Worm (Caenorhabditis elegans) whole organism, mixed stage, embryonic: ENCODE measurements around the gene srh-193.

Source experiments
- elt-1 ChIP-seq: sonication (generic microtip); optimal IDR thresholded peaks from 2 replicates; lab custom pipeline; 2017; ENCODE audit warnings: missing genetic modification characterization, mild to moderate bottlenecking, missing compliant biosample characterization, antibody characterized with exemption, moderate library complexity, borderline replicate concordance; ENCODE audit not compliant: insufficient read depth
- lin-13 ChIP-seq: fragments of 150-350 bp; optimal IDR thresholded peaks from 2 replicates; lab custom pipeline; 2014; ENCODE audit warnings: missing biosample characterization, missing genetic modification characterization
- pha-4 ChIP-seq: fragments of 150-350 bp; optimal IDR thresholded peaks from 2 replicates; lab custom pipeline; 2018; ENCODE audit warnings: missing biosample characterization, missing genetic modification reagents, missing genetic modification characterization
- unc-62 ChIP-seq: fragments of 150-350 bp; optimal IDR thresholded peaks from 2 replicates; lab custom pipeline; 2014; ENCODE audit warnings: missing biosample characterization, missing genetic modification reagents, missing genetic modification characterization
- ztf-11 ChIP-seq: fragments of 150-350 bp; optimal IDR thresholded peaks from 2 replicates; lab custom pipeline; 2014; ENCODE audit warnings: missing biosample characterization, missing genetic modification characterization

DNA sequence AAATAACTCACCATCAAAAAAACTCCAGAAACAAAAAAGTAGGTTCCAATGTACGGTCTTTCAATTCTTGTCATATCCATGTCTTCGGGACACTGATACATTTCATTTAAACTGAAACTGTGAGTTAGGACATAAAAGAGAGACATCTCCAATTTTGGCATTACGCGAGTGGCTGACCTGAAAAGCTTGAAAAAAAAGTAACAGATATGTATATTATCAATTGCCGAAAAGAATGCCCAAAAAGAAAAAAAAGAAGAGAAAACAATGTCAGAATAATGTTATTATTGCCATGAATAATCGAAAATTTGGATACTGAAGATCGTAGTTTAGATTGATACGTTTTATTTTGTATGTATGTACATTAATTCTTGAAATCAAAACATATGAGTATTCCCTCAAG lies 33.5 kb downstream of the srh-193 start, which contains the start of gene srt-14:
- TF ChIP-seq lin-13: no peak
- no peak for TF ChIP-seq elt-1 (tag; lab: Kevin White, UChicago)
- no peak for TF ChIP-seq unc-62 (GFP tag; lab: Kevin White, UChicago)
- no peak for TF ChIP-seq ztf-11
- no peak for TF ChIP-seq pha-4 (tag; lab: Kevin White, UChicago)
